Fruit fly (Drosophila melanogaster) Kc167 (cell line): ENCODE data around the gene Nazo.

Experiments
- Myc ChIP-seq: fragments of >200 bp; optimal IDR thresholded peaks from 2 replicates; lab custom pipeline; 2017; ENCODE audit warnings: missing external identifiers
- Sin3A ChIP-seq: fragments of >200 bp; optimal IDR thresholded peaks from 2 replicates; lab custom pipeline; 2018; ENCODE audit warnings: missing external identifiers
- h ChIP-seq: fragments of >200 bp; optimal IDR thresholded peaks from 3 replicates; lab custom pipeline; 2018; ENCODE audit warnings: missing external identifiers
- psq ChIP-seq: fragments of >200 bp; optimal IDR thresholded peaks from 2 replicates; lab custom pipeline; 2017; ENCODE audit warnings: missing external identifiers
- ttk ChIP-seq: sonication (Bioruptor generic); optimal IDR thresholded peaks from 2 replicates; lab custom pipeline; 2017; ENCODE audit warnings: missing external identifiers

DNA sequence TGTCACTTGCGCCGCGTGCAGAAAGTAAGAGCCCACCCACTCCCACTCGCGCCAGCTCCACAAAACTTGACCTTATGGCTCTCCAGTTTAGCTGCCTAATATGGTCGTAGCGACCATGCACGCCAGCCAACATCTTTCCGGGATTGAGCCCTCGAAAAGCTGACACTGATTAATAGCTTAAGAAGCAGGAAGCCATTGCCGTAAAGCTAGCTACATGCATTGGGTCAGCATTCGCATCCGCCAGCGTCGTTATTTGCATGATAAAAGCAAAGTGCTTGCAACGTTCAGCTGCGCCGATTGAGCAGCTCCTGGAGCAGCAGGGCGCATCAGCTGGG is 19.2 kb downstream of the Nazo start:
- TF ChIP-seq psq (lab: Kevin White, UChicago) = no peak
- TF ChIP-seq h (lab: Kevin White, UChicago) = no peak
- TF ChIP-seq Myc (lab: Kevin White, UChicago) = no peak
- no peak for TF ChIP-seq ttk (lab: Kevin White, UChicago)
- no peak for TF ChIP-seq Sin3A (lab: Kevin White, UChicago)
